Fruit fly (Drosophila melanogaster): Measurements from ENCODE around the gene CG12104.
A peak's percentile ranks its signal among the peaks of the same experiment; 100 is the strongest.

Gene CG12104

dm6 chr3L:1584003-1584402, 18.5 kb downstream of the CG12104 start (continued):
- no peak for TF ChIP-seq CG31365 (tag; optimal IDR thresholded peaks at IDR 0.05)
- TF ChIP-seq CG16813 (GFP tag; IDR thresholded peaks at IDR 0.05; ENCODE audit: partially characterized antibody): no peak
- no peak for TF ChIP-seq p53 (GFP tag; optimal IDR thresholded peaks at IDR 0.05)
- no peak for TF ChIP-seq al (GFP tag; IDR thresholded peaks at IDR 0.05)
- peak; percentile 32 for TF ChIP-seq NfI (GFP tag; optimal IDR thresholded peaks at IDR 0.05)
- 0 out of 3 replicates have a peak, but pooled peaks have one; percentile 19 for TF ChIP-seq z (GFP tag; IDR thresholded peaks at IDR 0.05)
- TF ChIP-seq tll (GFP tag; optimal IDR thresholded peaks at IDR 0.05): no peak
- TF ChIP-seq gce (GFP tag; IDR thresholded peaks at IDR 0.05): peak; percentile 67; the same call in 1 of the 3 replicates
- no peak for TF ChIP-seq Hr39 (optimal IDR thresholded peaks at IDR 0.05)
- TF ChIP-seq kni (GFP tag; optimal IDR thresholded peaks at IDR 0.05): no peak
- TF ChIP-seq cas (GFP tag; IDR thresholded peaks at IDR 0.05): no peak
- no peak for TF ChIP-seq CG17912 (GFP tag; optimal IDR thresholded peaks at IDR 0.05)
- TF ChIP-seq CrebB (tag; optimal IDR thresholded peaks at IDR 0.05): peak; percentile 12
- peak; percentile 5; the same call in 1 of the 2 replicates for TF ChIP-seq CG4730 (GFP tag; IDR thresholded peaks at IDR 0.05)
- no peak for TF ChIP-seq Tbp (GFP tag; optimal IDR thresholded peaks at IDR 0.05)
- no peak for TF ChIP-seq tin (GFP tag; optimal IDR thresholded peaks at IDR 0.05)
- TF ChIP-seq CG17385 (GFP tag; optimal IDR thresholded peaks at IDR 0.05): peak; percentile 45
- TF ChIP-seq cato (GFP tag; optimal IDR thresholded peaks at IDR 0.05; ENCODE audit: borderline replicate concordance): peak; percentile 51
- no peak for TF ChIP-seq Sin3A (optimal IDR thresholded peaks at IDR 0.05)
- TF ChIP-seq Bgb (GFP tag; IDR thresholded peaks at IDR 0.05; ENCODE audit: partially characterized antibody): no peak
- TF ChIP-seq ro (GFP tag; IDR thresholded peaks at IDR 0.05): no peak
- TF ChIP-seq CG2116 (GFP tag; optimal IDR thresholded peaks at IDR 0.05): peak; percentile 18
- TF ChIP-seq gsb-n (tag; optimal IDR thresholded peaks at IDR 0.05): peak; percentile 46
- TF ChIP-seq CG16815 (GFP tag; optimal IDR thresholded peaks at IDR 0.05): peak; percentile 47
- no peak for TF ChIP-seq HLH54F (GFP tag; optimal IDR thresholded peaks at IDR 0.05)
- TF ChIP-seq CG8765 (GFP tag; IDR thresholded peaks at IDR 0.05): no peak; the same call in 1 of the 2 replicates
- peak; percentile 50 for TF ChIP-seq tap (tag; optimal IDR thresholded peaks at IDR 0.05)
- TF ChIP-seq CG1603 (tag; optimal IDR thresholded peaks at IDR 0.05): peak; percentile 84
- no peak for TF ChIP-seq gcm2 (GFP tag; optimal IDR thresholded peaks at IDR 0.05)
- no peak; the same call in 1 of the 2 replicates for TF ChIP-seq wor (GFP tag; IDR thresholded peaks at IDR 0.05)
- peak; percentile 11 for TF ChIP-seq Usf (GFP tag; optimal IDR thresholded peaks at IDR 0.05)
- TF ChIP-seq Mes4 (GFP tag; optimal IDR thresholded peaks at IDR 0.05): peak; percentile 51
- TF ChIP-seq Atf3 (GFP tag; optimal IDR thresholded peaks at IDR 0.05): peak; percentile 52
- TF ChIP-seq CG7928 (GFP tag; optimal IDR thresholded peaks at IDR 0.05): no peak
- TF ChIP-seq Nf-YB (GFP tag; optimal IDR thresholded peaks at IDR 0.05): peak; percentile 33
- peak; percentile 55 for TF ChIP-seq lilli (GFP tag; optimal IDR thresholded peaks at IDR 0.05)
- TF ChIP-seq CG2712 (tag; optimal IDR thresholded peaks at IDR 0.05): peak; percentile 80
- no peak for TF ChIP-seq sna (GFP tag; IDR thresholded peaks at IDR 0.05; ENCODE audit: partially characterized antibody)
- peak; percentile 60 for TF ChIP-seq CG12236 (GFP tag; optimal IDR thresholded peaks at IDR 0.05)
- no peak for TF ChIP-seq Opbp (GFP tag; IDR thresholded peaks at IDR 0.05; ENCODE audit: partially characterized antibody)
- peak; percentile 37 for TF ChIP-seq Antp (GFP tag; optimal IDR thresholded peaks at IDR 0.05)
- peak; percentile 47 for TF ChIP-seq Atf-2 (GFP tag; optimal IDR thresholded peaks at IDR 0.05)
- no peak for TF ChIP-seq gro (GFP tag; optimal IDR thresholded peaks at IDR 0.05)
- TF ChIP-seq Poxn (GFP tag; IDR thresholded peaks at IDR 0.05): no peak
- peak; percentile 46; the same call in 1 of the 2 replicates for TF ChIP-seq CG14667 (GFP tag; IDR thresholded peaks at IDR 0.05)
- TF ChIP-seq CG15479 (GFP tag; optimal IDR thresholded peaks at IDR 0.05): no peak
- TF ChIP-seq sim (GFP tag; IDR thresholded peaks at IDR 0.05): peak; percentile 70; the same call in 1 of the 2 replicates
- no peak for TF ChIP-seq tup (GFP tag; optimal IDR thresholded peaks at IDR 0.05)
- no peak for TF ChIP-seq onecut (GFP tag; IDR thresholded peaks at IDR 0.05)
- TF ChIP-seq nmo (GFP tag; optimal IDR thresholded peaks at IDR 0.05): peak; percentile 73
- TF ChIP-seq Dfd (GFP tag; optimal IDR thresholded peaks at IDR 0.05): no peak
- no peak for TF ChIP-seq ham (GFP tag; IDR thresholded peaks at IDR 0.05)
